Fruit fly (Drosophila melanogaster) whole organism, embryonic: ENCODE results near the gene dpr3.

Experiments used
- B-H1 ChIP-seq: fragments of 200-800 bp; sonication (Bioruptor generic); IDR thresholded peaks from 3 replicates; pipeline ENCODE4 v1.3.6; 2022; ENCODE audit warnings: missing biosample characterization, missing genetic modification characterization
- CG12071 ChIP-seq: fragments of 200-800 bp; sonication (Bioruptor generic); optimal IDR thresholded peaks from 3 replicates; lab custom pipeline; 2018; ENCODE audit warnings: missing biosample characterization, mild to moderate bottlenecking, missing genetic modification characterization
- CG12236 ChIP-seq: fragments of 200-800 bp; sonication (Bioruptor generic); optimal IDR thresholded peaks from 2 replicates; lab custom pipeline; 2016; ENCODE audit warnings: missing biosample characterization, missing genetic modification characterization
- CG13624 ChIP-seq: fragments of 200-800 bp; sonication (Bioruptor generic); optimal IDR thresholded peaks from 2 replicates; lab custom pipeline; 2016; ENCODE audit warnings: missing biosample characterization, missing genetic modification characterization
- CG14667 ChIP-seq: fragments of 200-800 bp; sonication (Bioruptor generic); IDR thresholded peaks from 2 replicates; pipeline ENCODE4 v1.3.6; 2022; ENCODE audit warnings: missing biosample characterization, missing genetic modification characterization
- CG16779 ChIP-seq: fragments of 200-800 bp; sonication (Bioruptor generic); IDR thresholded peaks from 2 replicates; pipeline ENCODE4 v1.3.6; 2022; ENCODE audit warnings: missing biosample characterization, missing genetic modification characterization
- CG17802 ChIP-seq: fragments of 200-800 bp; sonication (Bioruptor generic); optimal IDR thresholded peaks from 2 replicates; lab custom pipeline; 2018; ENCODE audit warnings: missing biosample characterization, mild to moderate bottlenecking, missing genetic modification characterization, moderate library complexity
- CG32772 ChIP-seq: fragments of 200-800 bp; sonication (Bioruptor generic); IDR thresholded peaks from 2 replicates; pipeline ENCODE4 v1.3.6; 2022; ENCODE audit warnings: missing biosample characterization, missing genetic modification characterization
- CG3407 ChIP-seq: fragments of 200-800 bp; sonication (Bioruptor generic); optimal IDR thresholded peaks from 2 replicates; lab custom pipeline; 2018; ENCODE audit warnings: missing biosample characterization, mild to moderate bottlenecking, missing genetic modification characterization
- CG5180 ChIP-seq: fragments of 200-800 bp; sonication (Bioruptor generic); optimal IDR thresholded peaks from 3 replicates; lab custom pipeline; 2017; ENCODE audit warnings: missing biosample characterization, missing genetic modification characterization, mild to moderate bottlenecking, moderate library complexity, missing genetic modification reagents
- CG6689 ChIP-seq: fragments of 200-800 bp; sonication (Bioruptor generic); IDR thresholded peaks from 2 replicates; pipeline ENCODE4 v1.3.6; 2022; ENCODE audit warnings: missing biosample characterization, missing genetic modification characterization
- CG7271 ChIP-seq: fragments of 200-800 bp; sonication (Bioruptor generic); optimal IDR thresholded peaks from 2 replicates; lab custom pipeline; 2018; ENCODE audit warnings: missing biosample characterization, mild to moderate bottlenecking, missing genetic modification characterization, moderate library complexity
- CG7839 ChIP-seq: fragments of 200-800 bp; sonication (Bioruptor generic); optimal IDR thresholded peaks from 3 replicates; lab custom pipeline; 2018; ENCODE audit warnings: missing biosample characterization, mild to moderate bottlenecking, missing genetic modification characterization, moderate library complexity
- CG9437 ChIP-seq: fragments of 200-800 bp; sonication (Bioruptor generic); optimal IDR thresholded peaks from 2 replicates; lab custom pipeline; 2018; ENCODE audit warnings: missing biosample characterization, mild to moderate bottlenecking, missing genetic modification characterization
- CG9727 ChIP-seq: fragments of 200-800 bp; sonication (Bioruptor generic); optimal IDR thresholded peaks from 3 replicates; lab custom pipeline; 2017; ENCODE audit warnings: missing biosample characterization, mild to moderate bottlenecking, missing genetic modification characterization
- CkIIα-i1 ChIP-seq: fragments of 200-800 bp; sonication (Bioruptor generic); IDR thresholded peaks from 2 replicates; pipeline ENCODE4 v1.3.6; 2022; ENCODE audit warnings: missing biosample characterization, missing genetic modification characterization
- CrebB ChIP-seq: fragments of 200-800 bp; sonication (Bioruptor generic); optimal IDR thresholded peaks from 3 replicates; lab custom pipeline; 2018; ENCODE audit warnings: missing biosample characterization, mild to moderate bottlenecking, missing genetic modification characterization
- Dbx ChIP-seq: fragments of 200-800 bp; sonication (Bioruptor generic); IDR thresholded peaks from 3 replicates; pipeline ENCODE4 v1.3.6; 2022; ENCODE audit warnings: missing biosample characterization, missing genetic modification characterization
- Doc2 ChIP-seq: fragments of 200-800 bp; sonication (Bioruptor generic); IDR thresholded peaks from 2 replicates; pipeline ENCODE4 v1.3.6; 2022; ENCODE audit warnings: missing biosample characterization, missing genetic modification characterization
- Doc3 ChIP-seq: fragments of 200-800 bp; sonication (Bioruptor generic); IDR thresholded peaks from 3 replicates; pipeline ENCODE4 v1.3.6; 2022; ENCODE audit warnings: missing biosample characterization, missing genetic modification characterization; ENCODE audit not compliant: partially characterized antibody
- Drgx ChIP-seq: fragments of 200-800 bp; sonication (Bioruptor generic); IDR thresholded peaks from 2 replicates; pipeline ENCODE4 v1.3.6; 2022; ENCODE audit warnings: missing biosample characterization, missing genetic modification characterization
- Fer2 ChIP-seq: fragments of 200-800 bp; sonication (Bioruptor generic); optimal IDR thresholded peaks from 2 replicates; lab custom pipeline; 2018; ENCODE audit warnings: missing biosample characterization, mild to moderate bottlenecking, missing genetic modification characterization, moderate library complexity
- Fer3 ChIP-seq: fragments of 200-800 bp; sonication (Bioruptor generic); optimal IDR thresholded peaks from 2 replicates; lab custom pipeline; 2018; ENCODE audit warnings: missing biosample characterization, mild to moderate bottlenecking, missing genetic modification characterization, moderate library complexity
- Gug ChIP-seq: fragments of 200-800 bp; sonication (Bioruptor generic); IDR thresholded peaks from 4 replicates; pipeline ENCODE4 v1.3.6; 2022; ENCODE audit warnings: missing biosample characterization, missing genetic modification characterization
- HLH4C ChIP-seq: fragments of 200-800 bp; sonication (Bioruptor generic); IDR thresholded peaks from 3 replicates; pipeline ENCODE4 v1.3.6; 2022; ENCODE audit warnings: missing biosample characterization, missing genetic modification characterization; ENCODE audit not compliant: partially characterized antibody
- Mad ChIP-seq: fragments of 200-800 bp; sonication (Bioruptor generic); optimal IDR thresholded peaks from 2 replicates; lab custom pipeline; 2016; ENCODE audit warnings: missing biosample characterization, missing genetic modification characterization
- Ssrp ChIP-seq: fragments of 200-800 bp; sonication (Bioruptor generic); optimal IDR thresholded peaks from 2 replicates; lab custom pipeline; 2018; ENCODE audit warnings: missing biosample characterization, mild to moderate bottlenecking, missing genetic modification characterization, moderate library complexity
- Trl ChIP-seq, 3 experiments: fragments of >200 bp in 2 of 3; fragments of 200-800 bp in 1 of 3; sonication (Bioruptor generic) in 1 of 3; optimal IDR thresholded peaks; 2 replicates in 1 of 3; 3 replicates in 2 of 3; lab custom pipeline; 2016 to 2017; ENCODE audit warnings: missing biosample characterization in 1 of 3, missing genetic modification characterization in 1 of 3
- aop ChIP-seq: fragments of 200-800 bp; sonication (Bioruptor generic); IDR thresholded peaks from 2 replicates; pipeline ENCODE4 v1.3.6; 2022; ENCODE audit warnings: missing biosample characterization, missing genetic modification characterization
- ara ChIP-seq: fragments of 200-800 bp; sonication (Bioruptor generic); IDR thresholded peaks from 2 replicates; pipeline ENCODE4 v1.3.6; 2022; ENCODE audit warnings: missing biosample characterization, missing genetic modification characterization
- ash1 ChIP-seq: fragments of 200-800 bp; sonication (Bioruptor generic); optimal IDR thresholded peaks from 2 replicates; lab custom pipeline; 2018; ENCODE audit warnings: missing biosample characterization, mild to moderate bottlenecking, missing genetic modification characterization
- danr ChIP-seq: fragments of 200-800 bp; sonication (Bioruptor generic); IDR thresholded peaks from 2 replicates; pipeline ENCODE4 v1.3.6; 2022; ENCODE audit warnings: missing biosample characterization, missing genetic modification characterization
- disco-r ChIP-seq: fragments of 200-800 bp; sonication (Bioruptor generic); optimal IDR thresholded peaks from 2 replicates; lab custom pipeline; 2016; ENCODE audit warnings: missing biosample characterization, missing genetic modification characterization
- grn ChIP-seq: fragments of 200-800 bp; sonication (Bioruptor generic); optimal IDR thresholded peaks from 3 replicates; lab custom pipeline; 2017; ENCODE audit warnings: missing biosample characterization, missing genetic modification characterization
- hb ChIP-seq: fragments of 200-800 bp; sonication (Bioruptor generic); IDR thresholded peaks from 3 replicates; pipeline ENCODE4 v1.3.6; 2022; ENCODE audit warnings: missing biosample characterization, missing genetic modification characterization; ENCODE audit not compliant: partially characterized antibody
- hkb ChIP-seq, 2 experiments: fragments of 200-800 bp in 1 of 2; fragments of >200 bp in 1 of 2; sonication (Bioruptor generic) in 1 of 2; IDR thresholded peaks in 1 of 2; optimal IDR thresholded peaks in 1 of 2; 2 replicates each; pipeline versions ENCODE4 v1.3.6 to Lab custom; 2017 to 2022; ENCODE audit warnings: missing biosample characterization in 1 of 2, missing genetic modification characterization in 1 of 2
- ind ChIP-seq: fragments of 200-800 bp; sonication (Bioruptor generic); optimal IDR thresholded peaks from 3 replicates; lab custom pipeline; 2016; ENCODE audit warnings: missing biosample characterization, missing genetic modification characterization
- lab ChIP-seq: fragments of 200-800 bp; sonication (Bioruptor generic); optimal IDR thresholded peaks from 3 replicates; lab custom pipeline; 2017; ENCODE audit warnings: missing biosample characterization, missing genetic modification characterization, mild to moderate bottlenecking, moderate library complexity, missing genetic modification reagents
- lilli ChIP-seq: fragments of 200-800 bp; sonication (Bioruptor generic); optimal IDR thresholded peaks from 3 replicates; lab custom pipeline; 2016; ENCODE audit warnings: missing biosample characterization, missing genetic modification characterization
- lmd ChIP-seq: fragments of 200-800 bp; sonication (Bioruptor generic); IDR thresholded peaks from 2 replicates; pipeline ENCODE4 v1.3.6; 2022; ENCODE audit warnings: missing biosample characterization, missing genetic modification characterization
- nom ChIP-seq: fragments of 200-800 bp; sonication (Bioruptor generic); optimal IDR thresholded peaks from 2 replicates; lab custom pipeline; 2017; ENCODE audit warnings: missing biosample characterization, missing genetic modification characterization, mild to moderate bottlenecking, moderate library complexity, missing genetic modification reagents
- org-1 ChIP-seq: fragments of 200-800 bp; sonication (Bioruptor generic); optimal IDR thresholded peaks from 2 replicates; lab custom pipeline; 2017; ENCODE audit warnings: missing biosample characterization, missing genetic modification characterization
- pb ChIP-seq: fragments of 200-800 bp; sonication (Bioruptor generic); optimal IDR thresholded peaks from 3 replicates; lab custom pipeline; 2016; ENCODE audit warnings: missing biosample characterization, missing genetic modification characterization
- phol ChIP-seq: fragments of 200-800 bp; sonication (Bioruptor generic); optimal IDR thresholded peaks from 3 replicates; lab custom pipeline; 2018; ENCODE audit warnings: missing biosample characterization, mild to moderate bottlenecking, missing genetic modification characterization, moderate library complexity
- rib ChIP-seq: fragments of 200-800 bp; sonication (Bioruptor generic); IDR thresholded peaks from 2 replicates; pipeline ENCODE4 v1.3.6; 2022; ENCODE audit warnings: missing biosample characterization, missing genetic modification characterization
- slbo ChIP-seq: fragments of 200-800 bp; sonication (Bioruptor generic); IDR thresholded peaks from 2 replicates; pipeline ENCODE4 v1.3.6; 2022; ENCODE audit warnings: missing biosample characterization, missing genetic modification characterization
- tll ChIP-seq, 2 experiments: fragments of 200-800 bp in 1 of 2; fragments of >200 bp in 1 of 2; sonication (Bioruptor generic) in 1 of 2; optimal IDR thresholded peaks; 2 replicates each; lab custom pipeline; 2017 to 2019; ENCODE audit warnings: missing biosample characterization in 2 of 2, missing genetic modification characterization in 2 of 2, mild to moderate bottlenecking in 1 of 2, moderate library complexity in 1 of 2
- z ChIP-seq: fragments of 200-800 bp; sonication (Bioruptor generic); IDR thresholded peaks from 3 replicates; pipeline ENCODE4 v1.3.6; 2022; ENCODE audit warnings: missing biosample characterization, missing genetic modification characterization
- zen2 ChIP-seq: fragments of 200-800 bp; sonication (Bioruptor generic); IDR thresholded peaks from 3 replicates; pipeline ENCODE4 v1.3.6; 2022; ENCODE audit warnings: missing biosample characterization, missing genetic modification characterization; ENCODE audit not compliant: partially characterized antibody

dpr3 gene

DNA sequence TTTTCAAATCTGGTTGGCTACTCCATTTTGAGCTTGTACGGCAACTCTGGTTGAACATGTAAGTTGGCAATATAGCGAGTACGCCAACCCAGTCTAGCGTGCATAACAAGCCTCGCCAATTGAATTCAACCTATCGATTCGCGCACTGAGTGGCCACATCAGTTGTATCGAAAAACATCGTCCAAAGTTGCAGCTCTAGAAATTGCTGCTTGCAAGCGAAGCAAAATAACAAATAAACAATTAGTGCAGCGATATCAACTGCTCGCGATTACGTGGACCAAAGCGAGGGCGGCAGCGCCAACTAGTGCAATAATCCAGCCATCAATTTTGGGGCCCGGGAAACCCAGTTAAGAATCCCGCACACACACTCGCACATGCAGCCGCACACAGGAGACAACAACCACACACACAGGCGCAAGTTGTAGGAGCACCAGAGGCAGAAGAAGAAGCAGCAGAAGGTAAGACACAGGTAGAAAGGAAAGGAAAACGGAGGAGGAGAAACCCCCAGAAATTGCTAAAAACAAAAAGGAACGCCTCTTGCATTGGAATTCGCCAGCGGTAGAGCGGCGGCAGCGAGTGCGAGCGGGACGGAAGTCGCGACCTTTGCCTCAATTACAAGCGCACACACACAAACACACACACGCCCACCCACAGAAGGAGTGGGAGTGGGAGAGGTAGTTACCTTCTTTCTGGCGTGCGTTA is 72.0 kb downstream of the dpr3 start (continued):
- TF ChIP-seq Ssrp (no peak), hkb (optimal IDR thresholded peaks at IDR 0.05; lab: Kevin White, UChicago) (peak; percentile 44), hkb (GFP tag; IDR thresholded peaks at IDR 0.05; lab: Robert Waterston, UW) (no peak), CG17802 (no peak), Dbx (GFP tag; lab: Robert Waterston, UW) (no peak), CG9437 (GFP tag; lab: Kevin White, UChicago) (no peak), HLH4C (GFP tag; lab: Robert Waterston, UW) (peak; percentile 81), Drgx (no peak), CG9727 (GFP tag; lab: Kevin White, UChicago) (no peak), Mad (GFP tag; lab: Kevin White, UChicago) (peak; percentile 44), Trl (optimal IDR thresholded peaks at IDR 0.05; lab: Kevin White, UChicago) (no peak), Trl (GFP tag; optimal IDR thresholded peaks at IDR 0.05; lab: Kevin White, UChicago) (peak; percentile 4), CrebB (tag; lab: Kevin White, UChicago) (no peak), tll (GFP tag; optimal IDR thresholded peaks at IDR 0.05; lab: Kevin White, UChicago) (no peak), ara (GFP tag; lab: Robert Waterston, UW) (no peak), hb (GFP tag; lab: Robert Waterston, UW) (peak; percentile 92), Gug (GFP tag; lab: Robert Waterston, UW) (peak; percentile 40; the same call in 1 of the 4 replicates), ash1 (no peak), z (GFP tag; lab: Robert Waterston, UW) (no peak), CG32772 (no peak), lab (GFP tag; lab: Kevin White, UChicago) (no peak), Fer2 (tag; lab: Kevin White, UChicago) (no peak), lmd (GFP tag; lab: Robert Waterston, UW) (0 out of 2 replicates have a peak, but pooled peaks have one; percentile 21), CkIIα-i1 (GFP tag; lab: Robert Waterston, UW) (no peak), zen2 (peak; percentile 85), danr (GFP tag; lab: Robert Waterston, UW) (no peak), rib (GFP tag; lab: Robert Waterston, UW) (no peak), ind (GFP tag; lab: Kevin White, UChicago) (no peak), lilli (peak; percentile 14), grn (GFP tag; lab: Kevin White, UChicago) (no peak), B-H1 (GFP tag; lab: Robert Waterston, UW) (no peak), CG12236 (GFP tag; lab: Kevin White, UChicago) (no peak), CG6689 (GFP tag; lab: Robert Waterston, UW) (no peak), Doc3 (peak; percentile 90), slbo (peak; percentile 48; the same call in 1 of the 2 replicates), Doc2 (GFP tag; lab: Robert Waterston, UW) (no peak), CG16779 (no peak), CG14667 (GFP tag; lab: Robert Waterston, UW) (no peak), CG7839 (no peak), nom (GFP tag; lab: Kevin White, UChicago) (peak; percentile 56), phol (peak; percentile 62), org-1 (GFP tag; lab: Kevin White, UChicago) (no peak), aop (GFP tag; lab: Robert Waterston, UW) (no peak), pb (peak; percentile 15), CG7271 (tag; lab: Kevin White, UChicago) (no peak), CG5180 (GFP tag; lab: Kevin White, UChicago) (no peak), CG12071 (GFP tag; lab: Kevin White, UChicago) (no peak), disco-r (GFP tag; lab: Kevin White, UChicago) (no peak), Fer3 (tag; lab: Kevin White, UChicago) (no peak), CG13624 (GFP tag; lab: Kevin White, UChicago) (peak; percentile 56), CG3407 (no peak)
